Fruit fly (Drosophila melanogaster) whole organism, wandering third instar larva: ENCODE measurements around the gene CG15594.

Experiments used
- Abd-B ChIP-seq: fragments of >200 bp; optimal IDR thresholded peaks from 2 replicates; lab custom pipeline; 2017; ENCODE audit warnings: missing biosample characterization, missing genetic modification characterization
- Hnf4 ChIP-seq: fragments of 200-800 bp; sonication (Bioruptor generic); optimal IDR thresholded peaks from 2 replicates; lab custom pipeline; 2016; ENCODE audit warnings: missing biosample characterization, mild to moderate bottlenecking, missing genetic modification characterization
- Hr78 ChIP-seq: fragments of >200 bp; optimal IDR thresholded peaks from 2 replicates; lab custom pipeline; 2017; ENCODE audit warnings: missing biosample characterization, missing genetic modification characterization
- Myc ChIP-seq: fragments of >200 bp; optimal IDR thresholded peaks from 2 replicates; lab custom pipeline; 2017
- OdsH ChIP-seq: fragments of 200-800 bp; sonication (Bioruptor generic); optimal IDR thresholded peaks from 2 replicates; lab custom pipeline; 2016; ENCODE audit warnings: missing biosample characterization, mild to moderate bottlenecking, missing genetic modification characterization
- Vsx2 ChIP-seq: fragments of 200-300, 225-300 bp; sonication (Bioruptor generic); optimal IDR thresholded peaks from 2 replicates; lab custom pipeline; 2018; ENCODE audit warnings: missing biosample characterization, missing genetic modification characterization; ENCODE audit not compliant: partially characterized antibody
- br ChIP-seq: fragments of 200-800 bp; sonication (Bioruptor generic); optimal IDR thresholded peaks from 2 replicates; lab custom pipeline; 2016; ENCODE audit warnings: missing biosample characterization, missing genetic modification characterization
- brk ChIP-seq: fragments of 200-800 bp; sonication (Bioruptor generic); optimal IDR thresholded peaks from 2 replicates; lab custom pipeline; 2016; ENCODE audit warnings: missing biosample characterization, mild to moderate bottlenecking, missing genetic modification characterization
- dsf ChIP-seq: sonication (Bioruptor generic); optimal IDR thresholded peaks from 2 replicates; lab custom pipeline; 2016; ENCODE audit warnings: missing biosample characterization, missing genetic modification characterization, borderline replicate concordance
- h ChIP-seq: fragments of 200-800 bp; sonication (Bioruptor generic); optimal IDR thresholded peaks from 3 replicates; lab custom pipeline; 2016; ENCODE audit warnings: missing biosample characterization, mild to moderate bottlenecking, missing genetic modification characterization
- psq ChIP-seq: fragments of 200-800 bp; sonication (Bioruptor generic); optimal IDR thresholded peaks from 3 replicates; lab custom pipeline; 2017; ENCODE audit warnings: missing biosample characterization, mild to moderate bottlenecking, missing genetic modification characterization, moderate library complexity
- sage ChIP-seq: fragments of 200-800 bp; sonication (Bioruptor generic); optimal IDR thresholded peaks from 2 replicates; lab custom pipeline; 2016; ENCODE audit warnings: missing biosample characterization, mild to moderate bottlenecking, missing genetic modification characterization
- tai ChIP-seq: sonication (Bioruptor generic); optimal IDR thresholded peaks from 2 replicates; lab custom pipeline; 2016; ENCODE audit warnings: missing biosample characterization, missing genetic modification characterization

DNA sequence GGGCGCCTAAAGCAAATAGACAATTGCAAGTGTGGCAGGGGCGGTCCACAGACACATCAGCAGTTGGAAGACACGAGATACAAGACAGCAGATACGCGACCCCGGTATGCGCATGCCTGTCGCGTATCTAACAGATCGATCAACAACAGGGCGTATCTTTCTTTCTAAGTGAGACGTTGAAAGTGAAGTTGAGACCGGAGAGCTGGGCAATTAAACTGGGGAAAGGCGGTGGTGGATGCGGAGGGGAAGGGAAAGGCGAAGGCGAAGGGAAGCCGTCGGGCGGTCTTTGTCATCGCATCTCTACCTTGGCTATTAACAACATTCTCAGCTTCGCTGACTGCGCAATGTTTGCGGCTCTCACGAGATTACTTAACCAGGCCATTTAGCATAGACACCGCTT is 6.5 kb downstream of the CG15594 start:
- TF ChIP-seq sage (GFP tag; lab: Kevin White, UChicago), result no peak
- TF ChIP-seq Hr78 (GFP tag; lab: Kevin White, UChicago), result no peak
- TF ChIP-seq OdsH (GFP tag; lab: Kevin White, UChicago), result no peak
- TF ChIP-seq br (GFP tag; lab: Kevin White, UChicago), result no peak
- no peak for TF ChIP-seq Abd-B (GFP tag; lab: Kevin White, UChicago)
- TF ChIP-seq Myc (lab: Kevin White, UChicago), result no peak
- no peak for TF ChIP-seq tai
- TF ChIP-seq brk (GFP tag; lab: Kevin White, UChicago), result no peak
- no peak for TF ChIP-seq Hnf4 (GFP tag; lab: Kevin White, UChicago)
- no peak for TF ChIP-seq dsf (GFP tag; lab: Kevin White, UChicago)
- no peak for TF ChIP-seq psq (GFP tag; lab: Kevin White, UChicago)
- TF ChIP-seq Vsx2 (GFP tag; lab: Kevin White, UChicago), result no peak
- no peak for TF ChIP-seq h (GFP tag; lab: Kevin White, UChicago)
